Fruit fly (Drosophila melanogaster): ENCODE measurements around the gene InR.

- no peak for TF ChIP-seq fd85E (GFP tag; optimal IDR thresholded peaks at IDR 0.05)
- no peak for TF ChIP-seq CG1621 (tag; optimal IDR thresholded peaks at IDR 0.05)
- TF ChIP-seq CG34406 (GFP tag; optimal IDR thresholded peaks at IDR 0.05), result no peak
Observed at dm6 chr3R:21632582-21632929, 13.4 kb upstream of the InR start.

Measured in whole organism, prepupa.